Worm (Caenorhabditis elegans): Measurements from ENCODE around the gene sym-2.

DNA sequence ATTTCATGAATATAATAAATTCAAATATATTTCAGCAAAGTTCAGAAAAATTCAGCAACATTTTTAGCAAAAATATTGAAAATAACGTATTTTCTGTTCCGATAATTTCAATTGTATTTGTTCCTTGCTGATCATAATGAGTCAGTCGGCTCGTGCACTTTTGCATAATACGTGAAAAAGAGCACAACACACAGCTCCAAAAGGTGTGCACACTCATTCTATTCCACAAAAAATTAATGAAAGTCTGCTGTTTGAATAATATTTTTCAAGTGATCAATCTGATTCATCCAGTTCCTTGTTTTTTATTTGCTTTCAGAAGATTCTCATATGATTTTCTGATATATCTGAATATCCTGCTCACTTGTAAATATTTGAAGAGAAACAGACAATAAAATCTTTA, 33.9 kb downstream of the sym-2 start:
- no peak for TF ChIP-seq flt-1 (GFP tag; IDR thresholded peaks at IDR 0.05)
- TF ChIP-seq ztf-23 (GFP tag; IDR thresholded peaks at IDR 0.05): no peak
- TF ChIP-seq med-1 (GFP tag; optimal IDR thresholded peaks at IDR 0.05; ENCODE audit: insufficient read depth): no peak
- no peak for TF ChIP-seq ref-1 (GFP tag; conservative IDR thresholded peaks at IDR 0.05)
- no peak for TF ChIP-seq tab-1 (GFP tag; IDR thresholded peaks at IDR 0.05)
- TF ChIP-seq T22C8.4 (GFP tag; IDR thresholded peaks at IDR 0.05): no peak

Measured in whole organism, midembryonic.